Fruit fly (Drosophila melanogaster) whole organism, embryonic: ENCODE data around the gene Blos4.

Experiments used
- Bgb ChIP-seq: fragments of 200-800 bp; sonication (Bioruptor generic); IDR thresholded peaks from 2 replicates; pipeline ENCODE4 v1.3.6; 2022; ENCODE audit warnings: missing biosample characterization, missing genetic modification characterization; ENCODE audit not compliant: partially characterized antibody
- Blimp-1 ChIP-seq: fragments of 200-800 bp; sonication (Bioruptor generic); optimal IDR thresholded peaks from 3 replicates; lab custom pipeline; 2018; ENCODE audit warnings: missing biosample characterization, missing genetic modification characterization, mild to moderate bottlenecking, moderate library complexity, missing genetic modification reagents
- CG10431 ChIP-seq: fragments of 200-800 bp; sonication (Bioruptor generic); optimal IDR thresholded peaks from 3 replicates; lab custom pipeline; 2018; ENCODE audit warnings: missing biosample characterization, mild to moderate bottlenecking, missing genetic modification characterization
- CG11093 ChIP-seq: fragments of 200-800 bp; sonication (Bioruptor generic); IDR thresholded peaks from 3 replicates; pipeline ENCODE4 v1.3.6; 2022; ENCODE audit warnings: missing biosample characterization, missing genetic modification characterization
- CG11398 ChIP-seq: fragments of 200-800 bp; sonication (Bioruptor generic); optimal IDR thresholded peaks from 2 replicates; lab custom pipeline; 2016; ENCODE audit warnings: missing biosample characterization, missing genetic modification characterization
- CG12391 ChIP-seq: fragments of 200-800 bp; sonication (Bioruptor generic); optimal IDR thresholded peaks from 3 replicates; lab custom pipeline; 2018; ENCODE audit warnings: missing biosample characterization, mild to moderate bottlenecking, missing genetic modification characterization, moderate library complexity
- CG12659 ChIP-seq: fragments of 200-800 bp; sonication (Bioruptor generic); optimal IDR thresholded peaks from 3 replicates; lab custom pipeline; 2017; ENCODE audit warnings: mild to moderate bottlenecking, missing biosample characterization, missing genetic modification reagents, missing genetic modification characterization
- CG12744 ChIP-seq: fragments of 200-800 bp; sonication (Bioruptor generic); optimal IDR thresholded peaks from 2 replicates; lab custom pipeline; 2016; ENCODE audit warnings: missing biosample characterization, missing genetic modification characterization
- CG12769 ChIP-seq: fragments of 200-800 bp; sonication (Bioruptor generic); optimal IDR thresholded peaks from 2 replicates; lab custom pipeline; 2019; ENCODE audit warnings: missing biosample characterization, mild to moderate bottlenecking, missing genetic modification characterization, moderate library complexity
- CG14014 ChIP-seq: fragments of 200-800 bp; sonication (Bioruptor generic); IDR thresholded peaks from 2 replicates; pipeline ENCODE4 v1.3.6; 2022; ENCODE audit warnings: missing biosample characterization, missing genetic modification characterization
- CG14710 ChIP-seq: fragments of 200-800 bp; sonication (Bioruptor generic); optimal IDR thresholded peaks from 3 replicates; lab custom pipeline; 2019; ENCODE audit warnings: missing biosample characterization, mild to moderate bottlenecking, missing genetic modification characterization, moderate library complexity
- CG14860 ChIP-seq: fragments of 200-800 bp; sonication (Bioruptor generic); IDR thresholded peaks from 3 replicates; pipeline ENCODE4 v1.3.6; 2022; ENCODE audit warnings: missing biosample characterization, missing genetic modification characterization; ENCODE audit not compliant: partially characterized antibody
- CG16863 ChIP-seq: fragments of 200-800 bp; sonication (Bioruptor generic); optimal IDR thresholded peaks from 3 replicates; lab custom pipeline; 2016; ENCODE audit warnings: missing biosample characterization, missing genetic modification characterization
- CG17385 ChIP-seq: fragments of 200-800 bp; sonication (Bioruptor generic); optimal IDR thresholded peaks from 3 replicates; lab custom pipeline; 2018; ENCODE audit warnings: missing biosample characterization, mild to moderate bottlenecking, missing genetic modification characterization
- CG17829 ChIP-seq: fragments of 200-800 bp; optimal IDR thresholded peaks from 2 replicates; lab custom pipeline; 2019; ENCODE audit warnings: missing biosample characterization, mild to moderate bottlenecking, missing genetic modification characterization, moderate library complexity
- CG2116 ChIP-seq: fragments of 200-800 bp; sonication (Bioruptor generic); optimal IDR thresholded peaks from 3 replicates; lab custom pipeline; 2018; ENCODE audit warnings: missing biosample characterization, mild to moderate bottlenecking, missing genetic modification characterization
- CG43689 ChIP-seq: fragments of 200-800 bp; sonication (Bioruptor generic); IDR thresholded peaks from 2 replicates; pipeline ENCODE4 v1.3.6; 2022; ENCODE audit warnings: missing biosample characterization, missing genetic modification characterization
- CG4707 ChIP-seq: fragments of 200-800 bp; sonication (Bioruptor generic); optimal IDR thresholded peaks from 2 replicates; lab custom pipeline; 2018; ENCODE audit warnings: missing biosample characterization, mild to moderate bottlenecking, missing genetic modification characterization, moderate library complexity
- CG5180 ChIP-seq: fragments of 200-800 bp; sonication (Bioruptor generic); optimal IDR thresholded peaks from 3 replicates; lab custom pipeline; 2017; ENCODE audit warnings: missing biosample characterization, missing genetic modification characterization, mild to moderate bottlenecking, moderate library complexity, missing genetic modification reagents
- CG5245 ChIP-seq: fragments of 200-800 bp; sonication (Bioruptor generic); optimal IDR thresholded peaks from 3 replicates; lab custom pipeline; 2016; ENCODE audit warnings: missing biosample characterization, missing genetic modification characterization
- CG7271 ChIP-seq: fragments of 200-800 bp; sonication (Bioruptor generic); optimal IDR thresholded peaks from 2 replicates; lab custom pipeline; 2018; ENCODE audit warnings: missing biosample characterization, mild to moderate bottlenecking, missing genetic modification characterization, moderate library complexity
- CG7372 ChIP-seq: fragments of 200-800 bp; sonication (Bioruptor generic); IDR thresholded peaks from 2 replicates; pipeline ENCODE4 v1.3.6; 2022; ENCODE audit warnings: missing biosample characterization, missing genetic modification characterization
- Chrac-16 ChIP-seq: fragments of 200-800 bp; sonication (Bioruptor generic); optimal IDR thresholded peaks from 3 replicates; lab custom pipeline; 2016; ENCODE audit warnings: missing biosample characterization, missing genetic modification characterization
- Hr3 ChIP-seq: fragments of 200-800 bp; sonication (Bioruptor generic); optimal IDR thresholded peaks from 3 replicates; lab custom pipeline; 2016; ENCODE audit warnings: missing biosample characterization, missing genetic modification characterization
- Max ChIP-seq: fragments of 200-800 bp; sonication (Bioruptor generic); optimal IDR thresholded peaks from 2 replicates; lab custom pipeline; 2016; ENCODE audit warnings: missing biosample characterization, mild to moderate bottlenecking, missing genetic modification characterization
- Oaz ChIP-seq: fragments of 200-800 bp; sonication (Bioruptor generic); IDR thresholded peaks from 2 replicates; pipeline ENCODE4 v1.3.6; 2022; ENCODE audit warnings: missing biosample characterization, missing genetic modification characterization
- Poxn ChIP-seq: fragments of 200-800 bp; sonication (Bioruptor generic); IDR thresholded peaks from 2 replicates; pipeline ENCODE4 v1.3.6; 2022; ENCODE audit warnings: missing biosample characterization, missing genetic modification characterization
- abd-A ChIP-seq: fragments of 200-800 bp; sonication (Bioruptor generic); optimal IDR thresholded peaks from 3 replicates; lab custom pipeline; 2019; ENCODE audit warnings: missing biosample characterization, mild to moderate bottlenecking, missing genetic modification characterization, moderate library complexity
- aop ChIP-seq: fragments of 200-800 bp; sonication (Bioruptor generic); IDR thresholded peaks from 2 replicates; pipeline ENCODE4 v1.3.6; 2022; ENCODE audit warnings: missing biosample characterization, missing genetic modification characterization
- ara ChIP-seq: fragments of 200-800 bp; sonication (Bioruptor generic); IDR thresholded peaks from 2 replicates; pipeline ENCODE4 v1.3.6; 2022; ENCODE audit warnings: missing biosample characterization, missing genetic modification characterization
- ash1 ChIP-seq: fragments of 200-800 bp; sonication (Bioruptor generic); optimal IDR thresholded peaks from 2 replicates; lab custom pipeline; 2018; ENCODE audit warnings: missing biosample characterization, mild to moderate bottlenecking, missing genetic modification characterization
- bsh ChIP-seq, 2 experiments: fragments of 200-800 bp; sonication (Bioruptor generic); optimal IDR thresholded peaks; 2 replicates each; lab custom pipeline; 2017 to 2018; ENCODE audit warnings: mild to moderate bottlenecking in 2 of 2, missing biosample characterization in 2 of 2, missing genetic modification characterization in 2 of 2, moderate library complexity in 1 of 2
- ci ChIP-seq: fragments of 200-800 bp; sonication (Bioruptor generic); IDR thresholded peaks from 3 replicates; pipeline ENCODE4 v1.3.6; 2022; ENCODE audit warnings: missing biosample characterization, missing genetic modification characterization
- dmrt99B ChIP-seq: fragments of 200-800 bp; sonication (Bioruptor generic); optimal IDR thresholded peaks from 2 replicates; lab custom pipeline; 2018; ENCODE audit warnings: missing biosample characterization, mild to moderate bottlenecking, missing genetic modification characterization, moderate library complexity
- ems ChIP-seq: fragments of 200-800 bp; sonication (Bioruptor generic); optimal IDR thresholded peaks from 3 replicates; lab custom pipeline; 2016; ENCODE audit warnings: missing biosample characterization, missing genetic modification characterization
- gem ChIP-seq: fragments of 200-800 bp; sonication (Bioruptor generic); optimal IDR thresholded peaks from 2 replicates; lab custom pipeline; 2019; ENCODE audit warnings: missing biosample characterization, mild to moderate bottlenecking, missing genetic modification characterization, moderate library complexity
- grn ChIP-seq: fragments of 200-800 bp; sonication (Bioruptor generic); optimal IDR thresholded peaks from 3 replicates; lab custom pipeline; 2017; ENCODE audit warnings: missing biosample characterization, missing genetic modification characterization
- ham ChIP-seq: fragments of 200-800 bp; sonication (Bioruptor generic); IDR thresholded peaks from 2 replicates; pipeline ENCODE4 v1.3.6; 2022; ENCODE audit warnings: missing biosample characterization, missing genetic modification characterization
- hbn ChIP-seq: fragments of 200-800 bp; sonication (Bioruptor generic); IDR thresholded peaks from 2 replicates; pipeline ENCODE4 v1.3.6; 2022; ENCODE audit warnings: missing biosample characterization, missing genetic modification characterization; ENCODE audit not compliant: partially characterized antibody
- hkb ChIP-seq, 2 experiments: fragments of 200-800 bp in 1 of 2; fragments of >200 bp in 1 of 2; sonication (Bioruptor generic) in 1 of 2; IDR thresholded peaks in 1 of 2; optimal IDR thresholded peaks in 1 of 2; 2 replicates each; pipeline versions ENCODE4 v1.3.6 to Lab custom; 2017 to 2022; ENCODE audit warnings: missing biosample characterization in 1 of 2, missing genetic modification characterization in 1 of 2
- mam ChIP-seq: fragments of 200-800 bp; sonication (Bioruptor generic); optimal IDR thresholded peaks from 3 replicates; lab custom pipeline; 2016; ENCODE audit warnings: missing biosample characterization, missing genetic modification characterization
- nau ChIP-seq: fragments of 200-800 bp; sonication (Bioruptor generic); optimal IDR thresholded peaks from 3 replicates; lab custom pipeline; 2017; ENCODE audit warnings: missing biosample characterization, mild to moderate bottlenecking, missing genetic modification characterization, missing genetic modification reagents
- oc ChIP-seq: fragments of 200-800 bp; sonication (Bioruptor generic); optimal IDR thresholded peaks from 2 replicates; lab custom pipeline; 2018; ENCODE audit warnings: missing biosample characterization, mild to moderate bottlenecking, missing genetic modification characterization, moderate library complexity
- sens-2 ChIP-seq: fragments of 200-800 bp; sonication (Bioruptor generic); IDR thresholded peaks from 2 replicates; pipeline ENCODE4 v1.3.6; 2022; ENCODE audit warnings: missing biosample characterization, missing genetic modification characterization
- sna ChIP-seq: fragments of 200-800 bp; sonication (Bioruptor generic); IDR thresholded peaks from 2 replicates; pipeline ENCODE4 v1.3.6; 2022; ENCODE audit warnings: missing biosample characterization, missing genetic modification characterization; ENCODE audit not compliant: partially characterized antibody
- stc ChIP-seq: fragments of 200-800 bp; sonication (Bioruptor generic); IDR thresholded peaks from 2 replicates; pipeline ENCODE4 v1.3.6; 2022; ENCODE audit warnings: missing biosample characterization, missing genetic modification characterization
- toy ChIP-seq: fragments of 200-800 bp; sonication (Bioruptor generic); IDR thresholded peaks from 2 replicates; pipeline ENCODE4 v1.3.6; 2022; ENCODE audit warnings: missing biosample characterization, missing genetic modification characterization
- wor ChIP-seq: fragments of 200-800 bp; sonication (Bioruptor generic); IDR thresholded peaks from 2 replicates; pipeline ENCODE4 v1.3.6; 2022; ENCODE audit warnings: missing biosample characterization, missing genetic modification characterization

Blos4 gene

DNA sequence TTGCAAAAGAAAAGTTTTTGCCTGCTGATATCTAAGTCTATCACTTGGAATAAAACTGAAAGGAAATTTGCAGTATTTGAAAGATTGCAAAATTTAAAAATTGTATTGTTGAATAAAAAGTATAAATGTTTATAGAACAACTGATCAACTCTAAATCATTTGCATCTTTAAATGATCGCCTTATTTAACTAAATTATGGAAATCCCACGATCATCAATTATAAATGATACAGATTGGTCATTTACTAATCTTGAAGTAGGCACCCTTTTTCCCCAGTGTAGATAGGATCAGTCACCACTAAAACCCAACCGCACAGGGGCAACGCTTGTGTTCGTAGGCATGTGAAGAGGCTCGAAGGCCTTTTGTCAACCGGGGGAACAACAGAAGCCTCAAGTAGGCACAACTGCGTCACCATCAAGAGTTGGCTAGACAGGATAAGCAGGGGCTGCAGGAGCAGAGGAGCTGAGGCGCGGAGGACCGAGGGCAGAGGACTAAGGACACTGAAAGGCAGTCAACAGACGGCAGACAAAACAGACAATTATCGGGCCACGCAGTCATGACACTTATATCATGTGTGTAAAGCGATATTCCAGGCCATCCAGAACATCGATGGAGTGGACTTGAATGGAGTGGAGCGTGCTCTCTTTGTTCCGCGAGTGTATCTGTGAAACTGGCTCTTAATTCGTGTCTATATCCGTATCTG lies 30.9 kb upstream of the Blos4 start (continued):
- TF ChIP-seq CG14860 (GFP tag; lab: Robert Waterston, UW) (no peak), CG7271 (tag; lab: Kevin White, UChicago) (no peak), CG11093 (no peak), CG14014 (GFP tag; lab: Robert Waterston, UW) (no peak), CG2116 (GFP tag; lab: Kevin White, UChicago) (no peak), dmrt99B (tag; lab: Kevin White, UChicago) (peak; percentile 5), gem (tag; lab: Kevin White, UChicago) (peak; percentile 72), hkb (optimal IDR thresholded peaks at IDR 0.05; lab: Kevin White, UChicago) (no peak), hkb (GFP tag; IDR thresholded peaks at IDR 0.05; lab: Robert Waterston, UW) (no peak), CG14710 (tag; lab: Kevin White, UChicago) (peak; percentile 81), wor (no peak), sna (GFP tag; lab: Robert Waterston, UW) (no peak), nau (no peak), CG12659 (GFP tag; lab: Kevin White, UChicago) (no peak), grn (peak; percentile 76), ham (no peak), CG5245 (GFP tag; lab: Kevin White, UChicago) (no peak), Poxn (no peak), ara (peak; percentile 41; the same call in 1 of the 2 replicates), CG16863 (GFP tag; lab: Kevin White, UChicago) (no peak)

DNA sequence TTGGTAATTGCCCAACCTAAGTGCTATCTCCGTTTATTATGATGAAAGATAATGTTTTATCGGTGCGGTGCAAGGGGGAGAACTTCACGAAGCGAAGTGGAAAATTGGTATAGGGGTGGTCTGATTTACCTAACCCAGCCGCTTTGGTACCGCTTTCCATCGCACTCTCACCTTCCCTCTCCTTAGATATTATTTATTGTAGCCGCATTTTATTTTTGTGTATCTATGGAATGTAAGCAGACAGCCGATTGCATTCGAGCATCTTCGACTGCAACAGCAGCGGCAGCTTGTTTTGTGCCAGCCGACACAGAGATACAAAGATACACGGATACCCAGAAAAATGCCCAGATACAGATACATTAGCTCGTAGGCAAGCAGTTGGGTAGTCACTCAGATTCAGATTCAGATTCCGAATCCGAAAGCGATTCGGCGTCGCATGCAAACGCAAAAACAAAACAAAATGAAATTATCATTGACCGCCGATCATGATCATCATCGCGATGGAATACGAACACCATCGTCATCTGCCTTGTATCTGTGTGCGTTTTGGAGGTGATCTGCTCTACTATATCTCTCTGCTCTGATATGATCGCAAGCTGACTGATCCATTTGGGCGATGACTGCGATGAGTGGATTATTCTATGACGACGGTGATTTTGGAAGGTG lies 30.0 kb upstream of the Blos4 start:
- TF ChIP-seq aop (GFP tag; lab: Robert Waterston, UW) (no peak), CG17829 (tag; lab: Kevin White, UChicago) (no peak), CG11398 (GFP tag; lab: Kevin White, UChicago) (no peak), Max (GFP tag; lab: Kevin White, UChicago) (no peak), CG7372 (GFP tag; lab: Robert Waterston, UW) (no peak), abd-A (tag; lab: Kevin White, UChicago) (no peak), ems (GFP tag; lab: Kevin White, UChicago) (no peak), CG12391 (tag; lab: Kevin White, UChicago) (no peak), hbn (GFP tag; lab: Robert Waterston, UW) (no peak), Hr3 (no peak), Blimp-1 (GFP tag; lab: Kevin White, UChicago) (no peak), CG17385 (GFP tag; lab: Kevin White, UChicago) (no peak), CG5180 (GFP tag; lab: Kevin White, UChicago) (peak; percentile 17), sens-2 (GFP tag; lab: Robert Waterston, UW) (no peak), stc (GFP tag; lab: Robert Waterston, UW) (no peak), CG43689 (GFP tag; lab: Robert Waterston, UW) (no peak), CG4707 (no peak), ash1 (GFP tag; lab: Kevin White, UChicago) (no peak), Chrac-16 (GFP tag; lab: Kevin White, UChicago) (no peak), bsh (GFP tag; optimal IDR thresholded peaks at IDR 0.05; lab: Kevin White, UChicago) (no peak), CG12744 (GFP tag; lab: Kevin White, UChicago) (no peak), oc (tag; lab: Kevin White, UChicago) (peak; percentile 45), mam (no peak), Oaz (GFP tag; lab: Robert Waterston, UW) (no peak), Bgb (GFP tag; lab: Robert Waterston, UW) (no peak), CG10431 (GFP tag; lab: Kevin White, UChicago) (no peak), toy (no peak), CG12769 (tag; lab: Kevin White, UChicago) (peak; percentile 33), ci (GFP tag; lab: Robert Waterston, UW) (0 out of 3 replicates have a peak, but pooled peaks have one; percentile 18)
